Fruit fly (Drosophila melanogaster) whole organism, embryonic: Measurements from ENCODE around the gene GluRIA.

Source experiments
- ATbp ChIP-seq: fragments of 200-800 bp; sonication (Bioruptor generic); optimal IDR thresholded peaks from 2 replicates; lab custom pipeline; 2017; ENCODE audit warnings: missing biosample characterization, mild to moderate bottlenecking, missing genetic modification characterization, missing genetic modification reagents
- Blimp-1 ChIP-seq: fragments of 200-800 bp; sonication (Bioruptor generic); optimal IDR thresholded peaks from 3 replicates; lab custom pipeline; 2018; ENCODE audit warnings: missing biosample characterization, missing genetic modification characterization, mild to moderate bottlenecking, moderate library complexity, missing genetic modification reagents
- CG10209 ChIP-seq: fragments of 200-800 bp; sonication (Bioruptor generic); optimal IDR thresholded peaks from 3 replicates; lab custom pipeline; 2017; ENCODE audit warnings: missing biosample characterization, mild to moderate bottlenecking, missing genetic modification characterization, missing genetic modification reagents
- CG10274 ChIP-seq: fragments of 200-800 bp; sonication (Bioruptor generic); optimal IDR thresholded peaks from 3 replicates; lab custom pipeline; 2017; ENCODE audit warnings: missing biosample characterization, mild to moderate bottlenecking, missing genetic modification characterization
- CG10366 ChIP-seq: fragments of 200-800 bp; sonication (Bioruptor generic); IDR thresholded peaks from 2 replicates; pipeline ENCODE4 v1.3.6; 2022; ENCODE audit warnings: missing biosample characterization, missing genetic modification characterization
- CG11504 ChIP-seq: fragments of 200-800 bp; sonication (Bioruptor generic); optimal IDR thresholded peaks from 3 replicates; lab custom pipeline; 2019; ENCODE audit warnings: missing biosample characterization, mild to moderate bottlenecking, missing genetic modification characterization, moderate library complexity
- CG11696 ChIP-seq: fragments of 200-800 bp; sonication (Bioruptor generic); IDR thresholded peaks from 2 replicates; pipeline ENCODE4 v1.3.6; 2022; ENCODE audit warnings: missing biosample characterization, missing genetic modification characterization
- CG12071 ChIP-seq: fragments of 200-800 bp; sonication (Bioruptor generic); optimal IDR thresholded peaks from 3 replicates; lab custom pipeline; 2018; ENCODE audit warnings: missing biosample characterization, mild to moderate bottlenecking, missing genetic modification characterization
- CG15269 ChIP-seq: fragments of 200-800 bp; sonication (Bioruptor generic); optimal IDR thresholded peaks from 2 replicates; lab custom pipeline; 2018; ENCODE audit warnings: missing biosample characterization, mild to moderate bottlenecking, missing genetic modification characterization, moderate library complexity
- CG15696 ChIP-seq: fragments of 200-800 bp; sonication (Bioruptor generic); optimal IDR thresholded peaks from 2 replicates; lab custom pipeline; 2019; ENCODE audit warnings: missing biosample characterization, mild to moderate bottlenecking, missing genetic modification characterization, moderate library complexity
- CG17612 ChIP-seq: fragments of 200-800 bp; sonication (Bioruptor generic); IDR thresholded peaks from 2 replicates; pipeline ENCODE4 v1.3.6; 2022; ENCODE audit warnings: missing biosample characterization, missing genetic modification characterization
- CG18262 ChIP-seq: fragments of 200-800 bp; optimal IDR thresholded peaks from 3 replicates; lab custom pipeline; 2019; ENCODE audit warnings: missing biosample characterization, mild to moderate bottlenecking, missing genetic modification characterization, moderate library complexity
- CG3407 ChIP-seq: fragments of 200-800 bp; sonication (Bioruptor generic); optimal IDR thresholded peaks from 2 replicates; lab custom pipeline; 2018; ENCODE audit warnings: missing biosample characterization, mild to moderate bottlenecking, missing genetic modification characterization
- CG42726 ChIP-seq: fragments of 200-800 bp; sonication (Bioruptor generic); IDR thresholded peaks from 2 replicates; pipeline ENCODE4 v1.3.6; 2022; ENCODE audit warnings: missing biosample characterization, missing genetic modification characterization; ENCODE audit not compliant: partially characterized antibody
- CG4424 ChIP-seq: fragments of 200-800 bp; sonication (Bioruptor generic); optimal IDR thresholded peaks from 3 replicates; lab custom pipeline; 2016; ENCODE audit warnings: missing biosample characterization, missing genetic modification characterization
- CG6813 ChIP-seq: fragments of 200-800 bp; sonication (Bioruptor generic); optimal IDR thresholded peaks from 2 replicates; lab custom pipeline; 2017; ENCODE audit warnings: missing biosample characterization, missing genetic modification characterization, mild to moderate bottlenecking, moderate library complexity, missing genetic modification reagents
- CG9797 ChIP-seq: fragments of 200-800 bp; sonication (Bioruptor generic); optimal IDR thresholded peaks from 3 replicates; lab custom pipeline; 2018; ENCODE audit warnings: missing biosample characterization, mild to moderate bottlenecking, missing genetic modification characterization
- CG9817 ChIP-seq: fragments of 200-800 bp; sonication (Bioruptor generic); optimal IDR thresholded peaks from 2 replicates; lab custom pipeline; 2018; ENCODE audit warnings: missing biosample characterization, mild to moderate bottlenecking, missing genetic modification characterization, moderate library complexity
- CkIIα-i1 ChIP-seq: fragments of 200-800 bp; sonication (Bioruptor generic); IDR thresholded peaks from 2 replicates; pipeline ENCODE4 v1.3.6; 2022; ENCODE audit warnings: missing biosample characterization, missing genetic modification characterization
- CrebB ChIP-seq: fragments of 200-800 bp; sonication (Bioruptor generic); optimal IDR thresholded peaks from 3 replicates; lab custom pipeline; 2018; ENCODE audit warnings: missing biosample characterization, mild to moderate bottlenecking, missing genetic modification characterization
- E2f2 ChIP-seq: fragments of 200-800 bp; sonication (Bioruptor generic); IDR thresholded peaks from 2 replicates; pipeline ENCODE4 v1.3.6; 2022; ENCODE audit warnings: missing biosample characterization, missing genetic modification characterization
- HmgD ChIP-seq: fragments of 200-800 bp; sonication (Bioruptor generic); optimal IDR thresholded peaks from 3 replicates; lab custom pipeline; 2016; ENCODE audit warnings: missing biosample characterization, missing genetic modification characterization
- Hr39 ChIP-seq: fragments of >200 bp; optimal IDR thresholded peaks from 2 replicates; lab custom pipeline; 2017
- MBD-R2 ChIP-seq: fragments of 200-800 bp; sonication (Bioruptor generic); IDR thresholded peaks from 2 replicates; pipeline ENCODE4 v1.3.6; 2022; ENCODE audit warnings: missing biosample characterization, missing genetic modification characterization
- Mrtf ChIP-seq: fragments of 200-800 bp; sonication (Bioruptor generic); IDR thresholded peaks from 3 replicates; pipeline ENCODE4 v1.3.6; 2022; ENCODE audit warnings: missing biosample characterization, missing genetic modification characterization
- Nf-YA ChIP-seq: fragments of 200-800 bp; sonication (Bioruptor generic); IDR thresholded peaks from 2 replicates; pipeline ENCODE4 v1.3.6; 2022; ENCODE audit warnings: missing biosample characterization, missing genetic modification characterization
- Nf-YC ChIP-seq: fragments of 200-800 bp; optimal IDR thresholded peaks from 3 replicates; lab custom pipeline; 2019; ENCODE audit warnings: missing biosample characterization, mild to moderate bottlenecking, missing genetic modification characterization, moderate library complexity
- Oli ChIP-seq: fragments of 200-800 bp; sonication (Bioruptor generic); optimal IDR thresholded peaks from 2 replicates; lab custom pipeline; 2018; ENCODE audit warnings: missing biosample characterization, mild to moderate bottlenecking, missing genetic modification characterization, moderate library complexity
- Opbp ChIP-seq: fragments of 200-800 bp; sonication (Bioruptor generic); IDR thresholded peaks from 3 replicates; pipeline ENCODE4 v1.3.6; 2022; ENCODE audit warnings: missing biosample characterization, missing genetic modification characterization; ENCODE audit not compliant: partially characterized antibody
- Optix ChIP-seq: fragments of 200-800 bp; sonication (Bioruptor generic); IDR thresholded peaks from 3 replicates; pipeline ENCODE4 v1.3.6; 2022; ENCODE audit warnings: missing biosample characterization, missing genetic modification characterization
- Stat92E ChIP-seq, 3 experiments: fragments of >200 bp in 2 of 3; fragments of 200-800 bp in 1 of 3; sonication (Bioruptor generic) in 1 of 3; optimal IDR thresholded peaks; 2 replicates each; lab custom pipeline; 2017 to 2019; ENCODE audit warnings: missing biosample characterization in 3 of 3, missing genetic modification characterization in 3 of 3, mild to moderate bottlenecking in 1 of 3, moderate library complexity in 1 of 3
- YL-1 ChIP-seq: fragments of 200-800 bp; sonication (Bioruptor generic); optimal IDR thresholded peaks from 3 replicates; lab custom pipeline; 2017; ENCODE audit warnings: missing biosample characterization, mild to moderate bottlenecking, missing genetic modification characterization
- az2 ChIP-seq: fragments of 200-800 bp; sonication (Bioruptor generic); optimal IDR thresholded peaks from 3 replicates; lab custom pipeline; 2016; ENCODE audit warnings: missing biosample characterization, missing genetic modification characterization
- btn ChIP-seq: fragments of 200-800 bp; sonication (Bioruptor generic); optimal IDR thresholded peaks from 2 replicates; lab custom pipeline; 2016; ENCODE audit warnings: missing biosample characterization, missing genetic modification characterization
- ems ChIP-seq: fragments of 200-800 bp; sonication (Bioruptor generic); optimal IDR thresholded peaks from 3 replicates; lab custom pipeline; 2016; ENCODE audit warnings: missing biosample characterization, missing genetic modification characterization
- h ChIP-seq: fragments of >200 bp; optimal IDR thresholded peaks from 2 replicates; lab custom pipeline; 2017
- lab ChIP-seq: fragments of 200-800 bp; sonication (Bioruptor generic); optimal IDR thresholded peaks from 3 replicates; lab custom pipeline; 2017; ENCODE audit warnings: missing biosample characterization, missing genetic modification characterization, mild to moderate bottlenecking, moderate library complexity, missing genetic modification reagents
- lbe ChIP-seq: fragments of 200-800 bp; sonication (Bioruptor generic); optimal IDR thresholded peaks from 2 replicates; lab custom pipeline; 2016; ENCODE audit warnings: missing biosample characterization, mild to moderate bottlenecking, missing genetic modification characterization
- lmd ChIP-seq: fragments of 200-800 bp; sonication (Bioruptor generic); IDR thresholded peaks from 2 replicates; pipeline ENCODE4 v1.3.6; 2022; ENCODE audit warnings: missing biosample characterization, missing genetic modification characterization
- lola ChIP-seq, 3 experiments: fragments of >200 bp in 2 of 3; fragments of 200-800 bp in 1 of 3; sonication (Bioruptor generic) in 1 of 3; optimal IDR thresholded peaks; 2 replicates each; lab custom pipeline; 2017 to 2019; ENCODE audit warnings: missing biosample characterization in 3 of 3, missing genetic modification characterization in 3 of 3, mild to moderate bottlenecking in 1 of 3, moderate library complexity in 1 of 3
- maf-S ChIP-seq: fragments of 200-800 bp; sonication (Bioruptor generic); optimal IDR thresholded peaks from 2 replicates; lab custom pipeline; 2016; ENCODE audit warnings: missing biosample characterization, missing genetic modification characterization
- prd ChIP-seq, 3 experiments: fragments of >200 bp in 2 of 3; fragments of 200-800 bp in 1 of 3; sonication (Bioruptor generic) in 1 of 3; optimal IDR thresholded peaks in 2 of 3; IDR thresholded peaks in 1 of 3; 2 replicates in 2 of 3; 3 replicates in 1 of 3; pipeline versions ENCODE4 v1.3.6 to Lab custom; 2017 to 2022; ENCODE audit warnings: missing biosample characterization in 1 of 3, missing genetic modification characterization in 1 of 3
- rib ChIP-seq: fragments of 200-800 bp; sonication (Bioruptor generic); IDR thresholded peaks from 2 replicates; pipeline ENCODE4 v1.3.6; 2022; ENCODE audit warnings: missing biosample characterization, missing genetic modification characterization
- row ChIP-seq: fragments of 200-800 bp; sonication (Bioruptor generic); IDR thresholded peaks from 3 replicates; pipeline ENCODE4 v1.3.6; 2022; ENCODE audit warnings: missing biosample characterization, missing genetic modification characterization
- schlank ChIP-seq: fragments of 200-800 bp; sonication (Bioruptor generic); optimal IDR thresholded peaks from 2 replicates; lab custom pipeline; 2018; ENCODE audit warnings: missing biosample characterization, mild to moderate bottlenecking, missing genetic modification characterization
- shn ChIP-seq: fragments of 200-800 bp; sonication (Bioruptor generic); optimal IDR thresholded peaks from 3 replicates; lab custom pipeline; 2016; ENCODE audit warnings: missing biosample characterization, missing genetic modification characterization
- sisA ChIP-seq: fragments of 200-800 bp; sonication (Bioruptor generic); IDR thresholded peaks from 2 replicates; pipeline ENCODE4 v1.3.6; 2022; ENCODE audit warnings: missing biosample characterization, missing genetic modification characterization
- vnd ChIP-seq: fragments of 200-800 bp; sonication (Bioruptor generic); IDR thresholded peaks from 3 replicates; pipeline ENCODE4 v1.3.6; 2022; ENCODE audit warnings: missing biosample characterization, missing genetic modification characterization; ENCODE audit not compliant: partially characterized antibody
- wor ChIP-seq: fragments of 200-800 bp; sonication (Bioruptor generic); IDR thresholded peaks from 2 replicates; pipeline ENCODE4 v1.3.6; 2022; ENCODE audit warnings: missing biosample characterization, missing genetic modification characterization
- zfh1 ChIP-seq: fragments of 200-800 bp; sonication (Bioruptor generic); IDR thresholded peaks from 3 replicates; pipeline ENCODE4 v1.3.6; 2022; ENCODE audit warnings: missing biosample characterization, missing genetic modification characterization

Gene GluRIA

DNA sequence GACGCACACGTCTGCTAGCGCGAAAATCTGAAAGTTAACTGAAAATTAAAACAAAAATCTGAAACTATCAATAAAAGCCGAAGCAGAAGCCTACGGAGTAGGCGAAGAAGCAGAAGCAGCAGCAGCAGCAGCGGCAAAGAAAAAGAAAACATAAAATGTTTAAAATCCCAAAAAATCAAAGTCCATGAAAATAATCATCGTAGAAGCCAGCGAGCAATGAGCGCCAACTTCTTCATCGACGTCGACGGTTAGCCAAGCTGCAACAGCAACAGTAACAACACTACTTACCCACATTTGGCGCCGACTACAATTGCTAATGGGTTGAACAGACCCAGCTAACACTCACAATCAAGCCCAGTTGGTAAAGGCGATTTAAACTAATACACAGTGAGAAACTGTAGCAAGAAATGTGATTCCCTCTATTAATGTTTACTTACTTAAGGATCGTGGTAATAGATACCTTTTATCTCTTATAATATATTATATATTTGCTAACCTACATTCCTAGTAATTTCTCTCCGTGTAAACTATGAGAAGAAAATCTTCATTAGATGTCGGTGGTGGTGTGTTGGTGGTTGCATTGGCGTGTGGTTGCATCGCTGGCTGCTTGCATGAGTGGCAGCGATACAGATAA lies 34.3 kb upstream of the GluRIA start, which contains the start of gene jv (continued):
- TF ChIP-seq wor (GFP tag; lab: Robert Waterston, UW) (no peak), Hr39 (no peak), lola (GFP tag; optimal IDR thresholded peaks at IDR 0.05; lab: Kevin White, UChicago) (no peak), CG9797 (GFP tag; lab: Kevin White, UChicago) (no peak), lab (GFP tag; lab: Kevin White, UChicago) (no peak), lbe (no peak), CG3407 (GFP tag; lab: Kevin White, UChicago) (no peak), Optix (GFP tag; lab: Robert Waterston, UW) (no peak), HmgD (GFP tag; lab: Kevin White, UChicago) (no peak), h (lab: Kevin White, UChicago) (no peak), CG18262 (tag; lab: Kevin White, UChicago) (no peak), Stat92E (GFP tag; optimal IDR thresholded peaks at IDR 0.05; lab: Kevin White, UChicago) (no peak), CG15269 (no peak), CG11504 (no peak), prd (optimal IDR thresholded peaks at IDR 0.05; lab: Kevin White, UChicago) (no peak), prd (GFP tag; IDR thresholded peaks at IDR 0.05; lab: Robert Waterston, UW) (peak; percentile 55; the same call in 2 of the 3 replicates), CG4424 (GFP tag; lab: Kevin White, UChicago) (peak; percentile 15), CG10209 (GFP tag; lab: Kevin White, UChicago) (no peak), ems (GFP tag; lab: Kevin White, UChicago) (no peak), Opbp (GFP tag; lab: Robert Waterston, UW) (no peak), CrebB (tag; lab: Kevin White, UChicago) (no peak), btn (GFP tag; lab: Kevin White, UChicago) (no peak), CG6813 (no peak), shn (no peak), CG11696 (GFP tag; lab: Robert Waterston, UW) (no peak), rib (GFP tag; lab: Robert Waterston, UW) (no peak), Oli (peak; percentile 39), CG9817 (tag; lab: Kevin White, UChicago) (no peak), Nf-YC (tag; lab: Kevin White, UChicago) (no peak), CG15696 (peak; percentile 48), zfh1 (peak; percentile 75), YL-1 (no peak), CG42726 (GFP tag; lab: Robert Waterston, UW) (no peak), CG12071 (GFP tag; lab: Kevin White, UChicago) (no peak), CG10366 (peak; percentile 15; the same call in 1 of the 2 replicates), row (GFP tag; lab: Robert Waterston, UW) (no peak; the same call in 2 of the 3 replicates), lmd (GFP tag; lab: Robert Waterston, UW) (no peak), Mrtf (GFP tag; lab: Robert Waterston, UW) (no peak), sisA (GFP tag; lab: Robert Waterston, UW) (no peak; the same call in 1 of the 2 replicates), Nf-YA (GFP tag; lab: Robert Waterston, UW) (no peak), CkIIα-i1 (GFP tag; lab: Robert Waterston, UW) (no peak), vnd (GFP tag; lab: Robert Waterston, UW) (no peak), maf-S (GFP tag; lab: Kevin White, UChicago) (no peak), CG10274 (GFP tag; lab: Kevin White, UChicago) (no peak), schlank (tag; lab: Kevin White, UChicago) (no peak), E2f2 (no peak), CG17612 (no peak), Blimp-1 (no peak), ATbp (GFP tag; lab: Kevin White, UChicago) (no peak), az2 (GFP tag; lab: Kevin White, UChicago) (no peak), MBD-R2 (GFP tag; lab: Robert Waterston, UW) (no peak)
